Worm (Caenorhabditis elegans) whole organism, L1 larva: ENCODE measurements around the gene C08F8.15.

ENCODE experiments used
- blmp-1 ChIP-seq: fragments of 150-350 bp; optimal IDR thresholded peaks from 2 replicates; lab custom pipeline; 2014; ENCODE audit warnings: missing biosample characterization, missing genetic modification characterization
- nhr-11 ChIP-seq: fragments of 150-350 bp; optimal IDR thresholded peaks from 2 replicates; lab custom pipeline; 2014; ENCODE audit warnings: missing biosample characterization, missing genetic modification characterization
- tbx-2 ChIP-seq: sonication (generic microtip); optimal IDR thresholded peaks from 2 replicates; lab custom pipeline; 2016; ENCODE audit warnings: missing genetic modification characterization, missing compliant biosample characterization
- unc-62 ChIP-seq: fragments of 150-350 bp; optimal IDR thresholded peaks from 2 replicates; lab custom pipeline; 2014; ENCODE audit warnings: missing biosample characterization, missing genetic modification reagents, missing genetic modification characterization

DNA sequence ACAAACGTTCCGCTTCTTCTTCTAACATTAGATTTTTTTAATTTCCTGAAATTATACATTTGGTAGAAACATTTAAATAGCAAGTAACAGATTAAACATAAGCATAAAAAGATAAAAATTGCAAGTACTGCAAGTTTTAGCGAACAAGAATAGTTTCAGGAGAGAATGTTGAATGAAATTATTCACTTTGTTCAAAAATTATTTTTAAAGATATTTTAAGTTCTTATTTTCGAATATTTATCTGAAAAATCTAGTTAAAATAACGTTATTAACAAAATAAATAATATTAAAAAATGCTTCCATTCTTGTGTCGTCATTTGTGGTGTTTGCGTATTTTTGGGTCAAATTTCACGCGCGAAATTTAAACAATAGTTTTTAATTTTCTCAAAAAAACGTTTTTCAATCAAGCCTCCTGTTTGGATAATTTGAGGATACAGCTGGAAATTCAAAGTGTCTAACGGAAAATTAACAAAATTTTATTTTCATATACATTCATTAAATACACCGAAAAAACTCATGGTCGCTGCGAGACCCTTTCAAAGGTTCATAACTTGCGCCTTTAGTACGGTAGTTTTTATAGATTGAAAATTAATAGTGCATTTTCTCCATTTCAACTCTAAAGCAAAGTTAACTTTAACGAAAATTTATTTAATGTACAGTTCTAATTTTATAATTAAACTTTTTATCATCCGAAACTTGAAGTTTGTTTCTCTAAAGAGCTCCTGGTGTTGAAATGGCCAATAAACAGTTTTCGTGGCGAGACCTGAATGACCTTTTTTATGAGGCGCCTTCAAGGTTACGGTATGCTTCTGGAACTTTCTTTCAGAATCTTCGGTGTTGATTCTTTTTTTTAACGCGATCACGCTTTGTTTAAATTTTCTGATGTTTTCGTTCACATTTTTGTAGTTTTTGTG, 18.0 kb downstream of the C08F8.15 start, which contains the start of gene skih-2:
- TF ChIP-seq tbx-2 (tag; lab: Kevin White, UChicago) (peak; percentile 49), blmp-1 (tag; lab: Kevin White, UChicago) (peak; percentile 27), nhr-11 (tag; lab: Kevin White, UChicago) (no peak), unc-62 (no peak)
